Worm (Caenorhabditis elegans) whole organism, early embryonic: ENCODE data around the gene Y49F6B.14.

Experiments
- ama-1 ChIP-seq: fragments of 150-350 bp; optimal IDR thresholded peaks from 2 replicates; lab custom pipeline; 2014
- ceh-36 ChIP-seq: sonication (generic microtip); optimal IDR thresholded peaks from 2 replicates; lab custom pipeline; 2016; ENCODE audit warnings: missing genetic modification characterization, inconsistent platforms, missing compliant biosample characterization
- flt-1 ChIP-seq: fragments of 200-800 bp; sonication (Bioruptor generic); IDR thresholded peaks from 2 replicates; pipeline ENCODE4 v1.3.6; 2022; ENCODE audit warnings: missing genetic modification characterization, missing compliant biosample characterization

ce11 chrII:3481584-3481983, 33.7 kb downstream of the Y49F6B.14 start, which contains the start of gene Y49F6B.8:
- no peak for TF ChIP-seq flt-1 (GFP tag; lab: Robert Waterston, UW)
- no peak for TF ChIP-seq ceh-36 (tag; lab: Kevin White, UChicago)
- no peak for TF ChIP-seq ama-1
